Fruit fly (Drosophila melanogaster): ENCODE measurements around the gene CG4325.

dm6 chrX:2073325-2073724, 29.7 kb upstream of the CG4325 start, which contains the start of gene CG4199:
- TF ChIP-seq D1 (tag; optimal IDR thresholded peaks at IDR 0.05) = no peak
- no peak for TF ChIP-seq Ets98B (GFP tag; IDR thresholded peaks at IDR 0.05)
- no peak for TF ChIP-seq Pif1A (GFP tag; optimal IDR thresholded peaks at IDR 0.05)
- TF ChIP-seq CG10348 (GFP tag; IDR thresholded peaks at IDR 0.05) = no peak
- TF ChIP-seq CG8159 (tag; optimal IDR thresholded peaks at IDR 0.05) = no peak
- TF ChIP-seq CG8301 (tag; optimal IDR thresholded peaks at IDR 0.05) = no peak
- TF ChIP-seq CG14655 (GFP tag; optimal IDR thresholded peaks at IDR 0.05) = no peak
- TF ChIP-seq CG9948 (tag; optimal IDR thresholded peaks at IDR 0.05) = no peak
- no peak for TF ChIP-seq CG12605 (GFP tag; IDR thresholded peaks at IDR 0.05)
- TF ChIP-seq CG15710 (tag; optimal IDR thresholded peaks at IDR 0.05) = no peak
- TF ChIP-seq fd96Ca (GFP tag; IDR thresholded peaks at IDR 0.05) = no peak

Data from whole organism, pupa.